Fruit fly (Drosophila melanogaster): ENCODE measurements around the gene PpD3.

The PpD3 gene

dm6 chr3R:9702567-9702966 is 45.1 kb upstream of the PpD3 start (continued):
- TF ChIP-seq CG11504 (tag; optimal IDR thresholded peaks at IDR 0.05): peak; percentile 93
- TF ChIP-seq dimm (GFP tag; IDR thresholded peaks at IDR 0.05): no peak
- peak; percentile 73 for TF ChIP-seq CG13775 (GFP tag; optimal IDR thresholded peaks at IDR 0.05)
- TF ChIP-seq CG17328 (GFP tag; IDR thresholded peaks at IDR 0.05): no peak
- peak; percentile 87 for TF ChIP-seq CG15514 (GFP tag; optimal IDR thresholded peaks at IDR 0.05)
- TF ChIP-seq ase (GFP tag; IDR thresholded peaks at IDR 0.05): no peak
- peak; percentile 79 for TF ChIP-seq CHES-1-like (GFP tag; optimal IDR thresholded peaks at IDR 0.05)
- TF ChIP-seq NFAT (GFP tag; IDR thresholded peaks at IDR 0.05): no peak
- TF ChIP-seq sob (GFP tag; IDR thresholded peaks at IDR 0.05): no peak
- no peak for TF ChIP-seq Lpt (GFP tag; optimal IDR thresholded peaks at IDR 0.05)
- TF ChIP-seq zen (tag; optimal IDR thresholded peaks at IDR 0.05): peak; percentile 81
- TF ChIP-seq gcm2 (GFP tag; optimal IDR thresholded peaks at IDR 0.05): peak; percentile 85
- TF ChIP-seq CG12155 (GFP tag; optimal IDR thresholded peaks at IDR 0.05): peak; percentile 77
- TF ChIP-seq bcd (GFP tag; optimal IDR thresholded peaks at IDR 0.05): peak; percentile 88
- TF ChIP-seq ab (GFP tag; optimal IDR thresholded peaks at IDR 0.05): peak; percentile 70
- TF ChIP-seq fd3F (GFP tag; optimal IDR thresholded peaks at IDR 0.05): peak; percentile 88
- peak; percentile 73 for TF ChIP-seq mirr (GFP tag; optimal IDR thresholded peaks at IDR 0.05)
- TF ChIP-seq ham (GFP tag; IDR thresholded peaks at IDR 0.05): no peak
- TF ChIP-seq tin (GFP tag; optimal IDR thresholded peaks at IDR 0.05): peak; percentile 81
- no peak for TF ChIP-seq esg (GFP tag; conservative IDR thresholded peaks at IDR 0.05)
- no peak for TF ChIP-seq sisA (GFP tag; IDR thresholded peaks at IDR 0.05)
- TF ChIP-seq CG1832 (GFP tag; optimal IDR thresholded peaks at IDR 0.05): no peak
- TF ChIP-seq Trl (optimal IDR thresholded peaks at IDR 0.05): no peak
- peak; percentile 81 for TF ChIP-seq Trl (GFP tag; optimal IDR thresholded peaks at IDR 0.05)
- no peak for TF ChIP-seq dati (GFP tag; IDR thresholded peaks at IDR 0.05)
- peak; percentile 88 for TF ChIP-seq CG4424 (GFP tag; optimal IDR thresholded peaks at IDR 0.05)
- TF ChIP-seq tup (GFP tag; optimal IDR thresholded peaks at IDR 0.05): peak; percentile 65
- TF ChIP-seq CG11398 (GFP tag; optimal IDR thresholded peaks at IDR 0.05): peak; percentile 72
- TF ChIP-seq CG12744 (GFP tag; optimal IDR thresholded peaks at IDR 0.05): peak; percentile 87
- no peak for TF ChIP-seq danr (GFP tag; IDR thresholded peaks at IDR 0.05)
- TF ChIP-seq Pdp1 (GFP tag; optimal IDR thresholded peaks at IDR 0.05): peak; percentile 83 to 84
- no peak for TF ChIP-seq CG3726 (GFP tag; IDR thresholded peaks at IDR 0.05)
- peak; percentile 55 for TF ChIP-seq CG4328 (GFP tag; optimal IDR thresholded peaks at IDR 0.05)
- TF ChIP-seq row (GFP tag; IDR thresholded peaks at IDR 0.05): no peak
- no peak for TF ChIP-seq Doc2 (GFP tag; IDR thresholded peaks at IDR 0.05)
- TF ChIP-seq Hr51 (GFP tag; optimal IDR thresholded peaks at IDR 0.05): peak; percentile 71 to 93
- no peak for TF ChIP-seq knrl (GFP tag; IDR thresholded peaks at IDR 0.05; ENCODE audit: partially characterized antibody)
- TF ChIP-seq otp (GFP tag; IDR thresholded peaks at IDR 0.05): no peak
- TF ChIP-seq CG1647 (GFP tag; optimal IDR thresholded peaks at IDR 0.05): peak; percentile 78
- TF ChIP-seq CG2875 (GFP tag; optimal IDR thresholded peaks at IDR 0.05): peak; percentile 86
- no peak for TF ChIP-seq HLHmδ (GFP tag; optimal IDR thresholded peaks at IDR 0.05)
- TF ChIP-seq Opbp (GFP tag; IDR thresholded peaks at IDR 0.05; ENCODE audit: partially characterized antibody): no peak
- no peak for TF ChIP-seq HLH4C (GFP tag; IDR thresholded peaks at IDR 0.05; ENCODE audit: partially characterized antibody)
- TF ChIP-seq aop (GFP tag; IDR thresholded peaks at IDR 0.05): no peak
- TF ChIP-seq Atf6 (GFP tag; IDR thresholded peaks at IDR 0.05): no peak
- TF ChIP-seq CG4282 (GFP tag; optimal IDR thresholded peaks at IDR 0.05): peak; percentile 49
- peak; percentile 51 for TF ChIP-seq CG3838 (GFP tag; optimal IDR thresholded peaks at IDR 0.05)
- TF ChIP-seq CG14050 (GFP tag; IDR thresholded peaks at IDR 0.05): no peak
- no peak for TF ChIP-seq Oaz (GFP tag; IDR thresholded peaks at IDR 0.05)
- no peak for TF ChIP-seq Doc3 (GFP tag; IDR thresholded peaks at IDR 0.05; ENCODE audit: partially characterized antibody)
- peak; percentile 72 for TF ChIP-seq Mes4 (GFP tag; optimal IDR thresholded peaks at IDR 0.05)
- TF ChIP-seq Atf3 (GFP tag; optimal IDR thresholded peaks at IDR 0.05): peak; percentile 59

All from whole organism, embryonic.